Worm (Caenorhabditis elegans) whole organism, L4 larva: ENCODE data around the gene rde-1.
A peak's percentile ranks its signal among the peaks of the same experiment; 100 is the strongest.

ENCODE experiments used
- D1046.2 ChIP-seq: fragments of 200-800 bp; sonication (Bioruptor generic); IDR thresholded peaks from 2 replicates; pipeline ENCODE4 v1.3.6; 2022; ENCODE audit warnings: missing genetic modification characterization, missing compliant biosample characterization
- F37D6.2 ChIP-seq: sonication (generic microtip); optimal IDR thresholded peaks from 2 replicates; lab custom pipeline; 2016; ENCODE audit warnings: mild to moderate bottlenecking, missing genetic modification characterization, missing compliant biosample characterization
- F49E8.2 ChIP-seq: sonication (generic microtip); optimal IDR thresholded peaks from 2 replicates; lab custom pipeline; 2016; ENCODE audit warnings: missing compliant biosample characterization, mild to moderate bottlenecking, missing genetic modification characterization, borderline replicate concordance
- Y105C5A.15 ChIP-seq: fragments of 200-800 bp; sonication (Bioruptor generic); IDR thresholded peaks from 2 replicates; pipeline ENCODE4 v1.3.6; 2022; ENCODE audit warnings: missing genetic modification characterization, missing compliant biosample characterization
- Y75B8A.6 ChIP-seq: fragments of 200-800 bp; sonication (Bioruptor generic); IDR thresholded peaks from 2 replicates; pipeline ENCODE4 v1.3.6; 2022; ENCODE audit warnings: missing genetic modification reagents, missing genetic modification characterization, missing compliant biosample characterization
- aly-2 ChIP-seq: sonication (generic microtip); optimal IDR thresholded peaks from 2 replicates; lab custom pipeline; 2018; ENCODE audit warnings: missing biosample characterization, missing genetic modification characterization
- ama-1 ChIP-seq: fragments of 150-350 bp; optimal IDR thresholded peaks from 2 replicates; lab custom pipeline; 2014; ENCODE audit warnings: inconsistent platforms, mixed read lengths
- attf-4 ChIP-seq: sonication (generic microtip); optimal IDR thresholded peaks from 3 replicates; lab custom pipeline; 2017; ENCODE audit warnings: missing biosample characterization, missing genetic modification characterization
- ceh-82 ChIP-seq: sonication (generic microtip); optimal IDR thresholded peaks from 2 replicates; lab custom pipeline; 2017; ENCODE audit warnings: missing biosample characterization, missing genetic modification characterization
- ctbp-1 ChIP-seq: fragments of 200-800 bp; sonication (Bioruptor generic); IDR thresholded peaks from 2 replicates; pipeline ENCODE4 v1.3.6; 2022; ENCODE audit warnings: missing genetic modification reagents, missing genetic modification characterization, missing compliant biosample characterization
- daf-12 ChIP-seq: fragments of 150-350 bp; optimal IDR thresholded peaks from 2 replicates; lab custom pipeline; 2014; ENCODE audit warnings: missing biosample characterization, missing genetic modification reagents, missing genetic modification characterization
- daf-16 ChIP-seq, 3 experiments: sonication (generic microtip); optimal IDR thresholded peaks; 2 replicates each; lab custom pipeline; 2016 to 2017; ENCODE audit warnings: missing genetic modification characterization in 3 of 3, missing genetic modification reagents in 3 of 3, mild to moderate bottlenecking in 2 of 3, missing compliant biosample characterization in 2 of 3, missing biosample characterization in 1 of 3, moderate library complexity in 1 of 3
- daf-19 ChIP-seq: fragments of 200-800 bp; sonication (Bioruptor generic); conservative IDR thresholded peaks from 2 replicates; pipeline ENCODE4 v1.3.6; 2022; ENCODE audit warnings: missing genetic modification characterization, missing compliant biosample characterization
- dmd-6 ChIP-seq: fragments of 200-800 bp; sonication (Bioruptor generic); IDR thresholded peaks from 2 replicates; pipeline ENCODE4 v1.3.6; 2022; ENCODE audit warnings: missing genetic modification reagents, missing genetic modification characterization, missing compliant biosample characterization
- dve-1 ChIP-seq: sonication (generic microtip); optimal IDR thresholded peaks from 2 replicates; lab custom pipeline; 2017; ENCODE audit warnings: antibody characterized with exemption, mild to moderate bottlenecking, missing genetic modification characterization, missing compliant biosample characterization; ENCODE audit not compliant: insufficient read depth
- gei-8 ChIP-seq: fragments of 200-800 bp; sonication (Bioruptor generic); optimal IDR thresholded peaks from 2 replicates; lab custom pipeline; 2018; ENCODE audit warnings: mild to moderate bottlenecking, missing genetic modification characterization, missing compliant biosample characterization
- hif-1 ChIP-seq, 2 experiments: sonication (generic microtip); optimal IDR thresholded peaks; 2 replicates each; lab custom pipeline; 2016 to 2017; ENCODE audit warnings: missing compliant biosample characterization in 2 of 2, missing genetic modification characterization in 2 of 2, missing genetic modification reagents in 2 of 2, missing genotype in 2 of 2, mild to moderate bottlenecking in 1 of 2
- hlh-11 ChIP-seq: fragments of 200-800 bp; sonication (Bioruptor generic); optimal IDR thresholded peaks from 2 replicates; lab custom pipeline; 2018; ENCODE audit warnings: mild to moderate bottlenecking, missing genetic modification characterization, missing compliant biosample characterization
- hlh-30 ChIP-seq: sonication (generic microtip); optimal IDR thresholded peaks from 2 replicates; lab custom pipeline; 2017; ENCODE audit warnings: antibody characterized with exemption, mild to moderate bottlenecking, missing genetic modification characterization, missing compliant biosample characterization; ENCODE audit not compliant: insufficient read depth
- lin-38 ChIP-seq: fragments of 200-800 bp; sonication (Bioruptor generic); IDR thresholded peaks from 2 replicates; pipeline ENCODE4 v1.3.6; 2022; ENCODE audit warnings: missing genetic modification reagents, missing genetic modification characterization, missing compliant biosample characterization
- lin-39 ChIP-seq: fragments of 150-350 bp; optimal IDR thresholded peaks from 2 replicates; lab custom pipeline; 2014; ENCODE audit warnings: missing biosample characterization, missing genetic modification reagents, missing genetic modification characterization
- mdl-1 ChIP-seq, 2 experiments: fragments of 150-350 bp in 1 of 2; sonication (generic microtip) in 1 of 2; optimal IDR thresholded peaks; 2 replicates each; lab custom pipeline; 2014 to 2017; ENCODE audit warnings: missing biosample characterization in 2 of 2, missing genetic modification characterization in 2 of 2
- mes-2 ChIP-seq: sonication (generic microtip); optimal IDR thresholded peaks from 2 replicates; lab custom pipeline; 2016; ENCODE audit warnings: missing genotype, mild to moderate bottlenecking, missing genetic modification characterization, missing compliant biosample characterization; ENCODE audit not compliant: poor library complexity, severe bottlenecking
- mxl-2 ChIP-seq: fragments of 200-800 bp; sonication (Bioruptor generic); conservative IDR thresholded peaks from 2 replicates; pipeline ENCODE4 v1.3.6; 2022; ENCODE audit warnings: missing genetic modification reagents, missing genetic modification characterization, missing compliant biosample characterization
- nhr-11 ChIP-seq: fragments of 150-350 bp; optimal IDR thresholded peaks from 2 replicates; lab custom pipeline; 2014; ENCODE audit warnings: missing biosample characterization, missing genetic modification characterization
- nhr-237 ChIP-seq: sonication (generic microtip); optimal IDR thresholded peaks from 2 replicates; lab custom pipeline; 2017; ENCODE audit warnings: missing biosample characterization, missing genetic modification characterization
- pha-4 ChIP-seq, 2 experiments: fragments of 150-350 bp in 1 of 2; fragments of 200-800 bp in 1 of 2; sonication (Bioruptor generic) in 1 of 2; IDR thresholded peaks in 1 of 2; optimal IDR thresholded peaks in 1 of 2; 2 replicates each; pipeline versions ENCODE4 v1.3.6 to Lab custom; 2014 to 2022; ENCODE audit warnings: missing genetic modification characterization in 2 of 2, missing genetic modification reagents in 2 of 2, missing biosample characterization in 1 of 2, missing compliant biosample characterization in 1 of 2
- rbr-2 ChIP-seq: sonication (generic microtip); optimal IDR thresholded peaks from 2 replicates; lab custom pipeline; 2016; ENCODE audit warnings: missing genotype, missing genetic modification characterization, missing compliant biosample characterization
- saeg-2 ChIP-seq: fragments of 200-800 bp; sonication (Bioruptor generic); IDR thresholded peaks from 2 replicates; pipeline ENCODE4 v1.3.6; 2022; ENCODE audit warnings: missing genetic modification reagents, missing genetic modification characterization, missing compliant biosample characterization
- sdz-12 ChIP-seq: fragments of 200-800 bp; sonication (Bioruptor generic); optimal IDR thresholded peaks from 2 replicates; lab custom pipeline; 2018; ENCODE audit warnings: mild to moderate bottlenecking, missing genetic modification characterization, missing compliant biosample characterization
- snpc-1.2 ChIP-seq: fragments of 200-800 bp; sonication (Bioruptor generic); IDR thresholded peaks from 2 replicates; pipeline ENCODE4 v1.3.6; 2022; ENCODE audit warnings: missing genetic modification reagents, missing genetic modification characterization, missing compliant biosample characterization
- spr-3 ChIP-seq: fragments of 200-800 bp; sonication (Bioruptor generic); optimal IDR thresholded peaks from 2 replicates; lab custom pipeline; 2018; ENCODE audit warnings: mild to moderate bottlenecking, missing genetic modification characterization, missing compliant biosample characterization
- unc-130 ChIP-seq: sonication (generic microtip); optimal IDR thresholded peaks from 2 replicates; lab custom pipeline; 2016; ENCODE audit warnings: missing genetic modification reagents, missing genetic modification characterization, missing compliant biosample characterization
- unc-39 ChIP-seq: sonication (generic microtip); optimal IDR thresholded peaks from 2 replicates; lab custom pipeline; 2017; ENCODE audit warnings: missing biosample characterization, missing genetic modification characterization
- vab-7 ChIP-seq: fragments of 200-800 bp; sonication (Bioruptor generic); IDR thresholded peaks from 2 replicates; pipeline ENCODE4 v1.3.6; 2022; ENCODE audit warnings: missing genetic modification reagents, missing genetic modification characterization, missing compliant biosample characterization

rde-1 gene

DNA sequence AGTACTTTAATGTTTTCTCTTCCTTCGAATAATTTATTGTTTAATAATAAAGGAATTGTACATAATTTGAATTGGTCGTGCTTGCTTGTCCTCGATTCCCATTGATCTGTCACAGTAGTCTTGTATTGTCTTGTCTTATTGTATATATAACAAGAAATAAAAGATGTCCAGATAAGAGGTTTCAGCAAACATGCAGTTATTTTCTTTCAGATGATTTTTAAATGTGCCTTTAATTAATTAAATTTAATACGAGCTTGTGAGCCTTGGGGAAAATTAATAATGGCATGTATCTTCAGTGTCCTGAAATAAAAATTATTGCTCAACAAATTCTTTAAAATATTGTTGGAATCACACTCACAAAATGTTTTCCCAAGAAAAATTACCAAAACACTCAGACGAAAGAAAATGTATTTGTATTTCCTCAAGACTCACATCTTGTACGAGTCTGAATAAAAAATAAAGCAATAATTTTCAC is 31.7 kb upstream of the rde-1 start:
- TF ChIP-seq pha-4 (GFP tag; IDR thresholded peaks at IDR 0.05; lab: Robert Waterston, UW) (peak; percentile 45; the same call in 1 of the 2 replicates), pha-4 (tag; optimal IDR thresholded peaks at IDR 0.05; lab: Kevin White, UChicago) (no peak), F49E8.2 (peak; percentile 52), nhr-237 (tag; lab: Kevin White, UChicago) (no peak), sdz-12 (GFP tag; lab: Kevin White, UChicago) (no peak), Y75B8A.6 (GFP tag; lab: Robert Waterston, UW) (no peak), lin-38 (GFP tag; lab: Robert Waterston, UW) (peak; percentile 46), gei-8 (GFP tag; lab: Kevin White, UChicago) (peak; percentile 2), aly-2 (tag; lab: Kevin White, UChicago) (peak; percentile 59), unc-130 (GFP tag; lab: Kevin White, UChicago) (peak; percentile 81)

DNA sequence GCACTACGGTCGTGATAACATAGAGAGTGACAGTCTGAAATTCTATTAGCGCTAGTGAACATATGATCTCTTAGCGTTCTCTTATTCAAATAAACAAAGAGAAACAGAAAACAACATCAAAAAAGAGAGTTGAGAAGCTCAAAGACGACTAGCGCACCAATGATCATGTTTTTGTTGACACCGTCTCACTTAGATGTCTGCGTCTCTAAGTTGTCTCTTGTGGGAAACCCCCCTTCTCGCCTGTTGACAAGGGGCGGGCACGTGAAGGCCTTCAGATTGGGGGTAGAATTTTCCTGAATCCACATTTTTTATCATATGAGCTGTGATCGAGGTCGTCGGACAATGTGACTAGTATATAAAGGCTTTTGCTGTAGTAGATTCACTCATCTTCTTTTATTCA is 28.5 kb upstream of the rde-1 start:
- peak in 1 of 2 experiments; percentile 63 for TF ChIP-seq daf-16 (GFP tag; optimal IDR thresholded peaks at IDR 0.05; lab: Kevin White, UChicago)
- TF ChIP-seq daf-16 (tag; optimal IDR thresholded peaks at IDR 0.05; lab: Kevin White, UChicago): peak; percentile 85
- peak; percentile 84 to 88 for TF ChIP-seq mdl-1 (tag; optimal IDR thresholded peaks at IDR 0.05; lab: Kevin White, UChicago)
- TF ChIP-seq ctbp-1 (GFP tag; lab: Robert Waterston, UW): no peak
- no peak for TF ChIP-seq spr-3 (GFP tag; lab: Kevin White, UChicago)
- TF ChIP-seq vab-7 (GFP tag; lab: Robert Waterston, UW): 0 out of 2 replicates have a peak, but pooled peaks have one; percentile 20
- peak; percentile 48; the same call in 1 of the 2 replicates for TF ChIP-seq Y105C5A.15 (GFP tag; lab: Robert Waterston, UW)
- no peak for TF ChIP-seq mxl-2
- peak; percentile 64 for TF ChIP-seq hlh-11 (tag; lab: Kevin White, UChicago)
- no peak for TF ChIP-seq attf-4 (tag; lab: Kevin White, UChicago)
- TF ChIP-seq hlh-30 (tag; lab: Kevin White, UChicago): peak; percentile 87
- TF ChIP-seq unc-39 (tag; lab: Kevin White, UChicago): no peak
- TF ChIP-seq mes-2 (tag; lab: Kevin White, UChicago): no peak
- TF ChIP-seq ama-1: peak; percentile 0
- peak; percentile 58 for TF ChIP-seq rbr-2
- no peak for TF ChIP-seq F37D6.2 (tag; lab: Kevin White, UChicago)
- peak in 1 of 2 experiments; percentile 36 for TF ChIP-seq hif-1 (tag; optimal IDR thresholded peaks at IDR 0.05; lab: Kevin White, UChicago)
- no peak for TF ChIP-seq dve-1 (tag; lab: Kevin White, UChicago)
- TF ChIP-seq dmd-6: peak; percentile 48; the same call in 1 of the 2 replicates
- TF ChIP-seq lin-38 (GFP tag; lab: Robert Waterston, UW): 0 out of 2 replicates have a peak, but pooled peaks have one; percentile 13
- TF ChIP-seq daf-12 (tag; lab: Kevin White, UChicago): no peak
- no peak for TF ChIP-seq snpc-1.2 (GFP tag; lab: Robert Waterston, UW)
- TF ChIP-seq pha-4 (GFP tag; IDR thresholded peaks at IDR 0.05; lab: Robert Waterston, UW): no peak
- TF ChIP-seq pha-4 (tag; optimal IDR thresholded peaks at IDR 0.05; lab: Kevin White, UChicago): peak; percentile 73
- peak; percentile 36 for TF ChIP-seq nhr-11

DNA sequence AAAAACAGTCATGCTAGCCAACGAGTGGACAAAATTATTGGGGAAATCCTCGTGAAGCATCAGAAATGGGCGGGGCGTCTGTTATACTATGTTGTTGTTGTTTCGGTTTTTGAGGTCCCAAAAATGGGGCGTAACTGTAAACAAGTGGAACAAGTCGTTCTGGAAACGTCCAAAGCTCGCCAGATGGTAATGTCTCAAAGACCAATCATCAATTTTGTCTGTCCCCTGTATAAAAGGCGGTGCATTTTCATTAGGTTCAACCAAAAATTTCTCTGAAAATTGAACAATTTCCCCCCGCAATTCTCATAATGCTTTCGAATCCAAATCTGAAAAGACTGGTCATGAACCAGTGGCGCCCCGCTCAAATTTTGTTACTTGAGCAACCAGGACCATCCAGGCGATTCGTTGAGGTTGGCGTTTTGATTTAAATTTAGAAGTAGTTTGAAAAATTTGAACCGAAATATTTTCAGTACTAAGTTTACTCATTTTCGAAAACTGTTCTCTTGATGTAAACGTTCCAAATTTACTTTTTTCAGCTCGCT is 27.7 kb upstream of the rde-1 start:
- TF ChIP-seq D1046.2 (GFP tag; lab: Robert Waterston, UW) (0 out of 2 replicates have a peak, but pooled peaks have one; percentile 25), vab-7 (GFP tag; lab: Robert Waterston, UW) (0 out of 2 replicates have a peak, but pooled peaks have one; percentile 18), daf-19 (GFP tag; lab: Robert Waterston, UW) (0 out of 2 replicates have a peak, but pooled peaks have one; percentile 23), ceh-82 (tag; lab: Kevin White, UChicago) (no peak), lin-39 (tag; lab: Kevin White, UChicago) (no peak), saeg-2 (GFP tag; lab: Robert Waterston, UW) (0 out of 2 replicates have a peak, but pooled peaks have one; percentile 42), lin-38 (GFP tag; lab: Robert Waterston, UW) (peak; percentile 21; the same call in 1 of the 2 replicates)
